Worm (Caenorhabditis elegans): Measurements from ENCODE around the gene srd-46.

Gene srd-46

ce11 chrX:12313779-12314178 lies 18.1 kb upstream of the srd-46 start:
- TF ChIP-seq alr-1 (tag; optimal IDR thresholded peaks at IDR 0.05; ENCODE audit: borderline replicate concordance): no peak
- no peak for TF ChIP-seq elt-3 (tag; optimal IDR thresholded peaks at IDR 0.05)
- no peak for TF ChIP-seq lsy-2 (tag; optimal IDR thresholded peaks at IDR 0.05)
- TF ChIP-seq irx-1 (tag; optimal IDR thresholded peaks at IDR 0.05): no peak
- TF ChIP-seq sox-4 (tag; optimal IDR thresholded peaks at IDR 0.05): no peak
- TF ChIP-seq efl-1 (optimal IDR thresholded peaks at IDR 0.05): no peak
- no peak for TF ChIP-seq efl-1 (GFP tag; optimal IDR thresholded peaks at IDR 0.05 in 1 of 2)
- TF ChIP-seq vab-15 (tag; optimal IDR thresholded peaks at IDR 0.05): no peak
- TF ChIP-seq swsn-7 (tag; optimal IDR thresholded peaks at IDR 0.05): no peak
- no peak for TF ChIP-seq sptf-1 (tag; optimal IDR thresholded peaks at IDR 0.05)
- TF ChIP-seq nhr-85 (tag): no peak
- TF ChIP-seq dsc-1 (tag; optimal IDR thresholded peaks at IDR 0.05): no peak
- TF ChIP-seq hpl-2 (GFP tag; optimal IDR thresholded peaks at IDR 0.05): no peak
- TF ChIP-seq ceh-88 (GFP tag; IDR thresholded peaks at IDR 0.05): no peak
- no peak for TF ChIP-seq nhr-237 (tag; optimal IDR thresholded peaks at IDR 0.05)
- TF ChIP-seq ceh-63 (GFP tag; optimal IDR thresholded peaks at IDR 0.05): no peak
- TF ChIP-seq nhr-90 (tag; optimal IDR thresholded peaks at IDR 0.05; ENCODE audit: poor library complexity): no peak
- no peak for TF ChIP-seq snu-23 (GFP tag; optimal IDR thresholded peaks at IDR 0.05)
- no peak for TF ChIP-seq ama-1 (optimal IDR thresholded peaks at IDR 0.05)
- no peak for TF ChIP-seq xbp-1 (tag; optimal IDR thresholded peaks at IDR 0.05)
- no peak for TF ChIP-seq tlp-1 (tag; optimal IDR thresholded peaks at IDR 0.05)

ce11 chrX:12314395-12314794 lies 17.5 kb upstream of the srd-46 start:
- TF ChIP-seq nhr-12 (tag; optimal IDR thresholded peaks at IDR 0.05) (no peak), nhr-237 (tag; optimal IDR thresholded peaks at IDR 0.05) (no peak), dsc-1 (tag; optimal IDR thresholded peaks at IDR 0.05) (no peak), elt-2 (tag; optimal IDR thresholded peaks at IDR 0.05) (peak; percentile 5), irx-1 (tag; optimal IDR thresholded peaks at IDR 0.05) (no peak)

- TF ChIP-seq nhr-47 (tag; optimal IDR thresholded peaks at IDR 0.05) (no peak), F16B12.6 (tag; optimal IDR thresholded peaks at IDR 0.05) (no peak), ceh-82 (tag; optimal IDR thresholded peaks at IDR 0.05) (no peak), hlh-17 (GFP tag; optimal IDR thresholded peaks at IDR 0.05; ENCODE audit: borderline replicate concordance) (no peak), xbp-1 (tag; optimal IDR thresholded peaks at IDR 0.05) (no peak), egl-13 (tag; optimal IDR thresholded peaks at IDR 0.05) (no peak), nhr-28 (tag; optimal IDR thresholded peaks at IDR 0.05) (no peak), lin-35 (GFP tag; optimal IDR thresholded peaks at IDR 0.05) (no peak), fkh-4 (tag; optimal IDR thresholded peaks at IDR 0.05; ENCODE audit: borderline replicate concordance) (no peak)
These were observed 16.6 kb upstream of the srd-46 start, which contains the start of gene xtr-2 for ce11 chrX:12315268-12315667. Gene xtr-2 (plus strand): TSS chrX:12315568.

- TF ChIP-seq nhr-76 (tag; optimal IDR thresholded peaks at IDR 0.05) (no peak), egl-13 (tag; optimal IDR thresholded peaks at IDR 0.05) (no peak), swsn-7 (tag; optimal IDR thresholded peaks at IDR 0.05) (no peak), nhr-12 (tag; optimal IDR thresholded peaks at IDR 0.05) (no peak), ceh-63 (GFP tag; optimal IDR thresholded peaks at IDR 0.05) (no peak)
These were observed 14.3 kb upstream of the srd-46 start for ce11 chrX:12317560-12317959.

- TF ChIP-seq mep-1 (tag; optimal IDR thresholded peaks at IDR 0.05): no peak
- TF ChIP-seq jun-1 (tag; optimal IDR thresholded peaks at IDR 0.05): no peak
- TF ChIP-seq nhr-84 (tag; optimal IDR thresholded peaks at IDR 0.05): no peak
These were observed 11.2 kb upstream of the srd-46 start, which contains the start of gene ceh-40 for ce11 chrX:12320737-12321136. Gene ceh-40 (minus strand): TSS chrX:12320777.
